Worm (Caenorhabditis elegans) whole organism, L4 larva: ENCODE data around the gene srh-207.

Experiments used
- F26F4.8 ChIP-seq: fragments of 200-800 bp; sonication (Bioruptor generic); conservative IDR thresholded peaks from 2 replicates; pipeline ENCODE4 v1.3.6; 2022; ENCODE audit warnings: missing genetic modification characterization, missing compliant biosample characterization
- F37D6.2 ChIP-seq: sonication (generic microtip); optimal IDR thresholded peaks from 2 replicates; lab custom pipeline; 2016; ENCODE audit warnings: mild to moderate bottlenecking, missing genetic modification characterization, missing compliant biosample characterization
- F49E8.2 ChIP-seq: sonication (generic microtip); optimal IDR thresholded peaks from 2 replicates; lab custom pipeline; 2016; ENCODE audit warnings: missing compliant biosample characterization, mild to moderate bottlenecking, missing genetic modification characterization, borderline replicate concordance
- Y105C5A.15 ChIP-seq: fragments of 200-800 bp; sonication (Bioruptor generic); IDR thresholded peaks from 2 replicates; pipeline ENCODE4 v1.3.6; 2022; ENCODE audit warnings: missing genetic modification characterization, missing compliant biosample characterization
- ZK337.2 ChIP-seq: fragments of 200-800 bp; sonication (Bioruptor generic); IDR thresholded peaks from 2 replicates; pipeline ENCODE4 v1.3.6; 2022; ENCODE audit warnings: missing genetic modification reagents, missing genetic modification characterization, missing compliant biosample characterization
- ZK546.5 ChIP-seq, 2 experiments: sonication (generic microtip); optimal IDR thresholded peaks; 2 replicates each; lab custom pipeline; 2017; ENCODE audit warnings: missing biosample characterization in 2 of 2, missing genetic modification characterization in 2 of 2
- attf-4 ChIP-seq: sonication (generic microtip); optimal IDR thresholded peaks from 3 replicates; lab custom pipeline; 2017; ENCODE audit warnings: missing biosample characterization, missing genetic modification characterization
- ceh-20 ChIP-seq: fragments of 200-800 bp; sonication (Bioruptor generic); IDR thresholded peaks from 2 replicates; pipeline ENCODE4 v1.3.6; 2022; ENCODE audit warnings: missing genetic modification reagents, missing genetic modification characterization, missing compliant biosample characterization
- ceh-28 ChIP-seq: fragments of 150-350 bp; optimal IDR thresholded peaks from 2 replicates; lab custom pipeline; 2014; ENCODE audit warnings: missing biosample characterization, missing genetic modification reagents, missing genetic modification characterization
- ceh-32 ChIP-seq: sonication (generic microtip); optimal IDR thresholded peaks from 2 replicates; lab custom pipeline; 2016; ENCODE audit warnings: mild to moderate bottlenecking, missing genetic modification characterization, missing compliant biosample characterization; ENCODE audit not compliant: poor library complexity
- ceh-44 ChIP-seq: fragments of 200-800 bp; sonication (Bioruptor generic); IDR thresholded peaks from 2 replicates; pipeline ENCODE4 v1.3.6; 2022; ENCODE audit warnings: missing genetic modification reagents, missing genetic modification characterization, missing compliant biosample characterization
- cey-2 ChIP-seq: sonication (generic microtip); optimal IDR thresholded peaks from 3 replicates; lab custom pipeline; 2017; ENCODE audit warnings: missing genetic modification characterization, mild to moderate bottlenecking, missing compliant biosample characterization, antibody characterized with exemption, borderline replicate concordance; ENCODE audit not compliant: insufficient read depth
- daf-16 ChIP-seq, 3 experiments: sonication (generic microtip); optimal IDR thresholded peaks; 2 replicates each; lab custom pipeline; 2016 to 2017; ENCODE audit warnings: missing genetic modification characterization in 3 of 3, missing genetic modification reagents in 3 of 3, mild to moderate bottlenecking in 2 of 3, missing compliant biosample characterization in 2 of 3, missing biosample characterization in 1 of 3, moderate library complexity in 1 of 3
- daf-8 ChIP-seq: fragments of 200-800 bp; sonication (Bioruptor generic); IDR thresholded peaks from 2 replicates; pipeline ENCODE4 v1.3.6; 2022; ENCODE audit warnings: missing genetic modification characterization, missing compliant biosample characterization
- dmd-6 ChIP-seq: fragments of 200-800 bp; sonication (Bioruptor generic); IDR thresholded peaks from 2 replicates; pipeline ENCODE4 v1.3.6; 2022; ENCODE audit warnings: missing genetic modification reagents, missing genetic modification characterization, missing compliant biosample characterization
- duxl-1 ChIP-seq: sonication (generic microtip); optimal IDR thresholded peaks from 2 replicates; lab custom pipeline; 2016; ENCODE audit warnings: mild to moderate bottlenecking, missing genetic modification characterization, moderate library complexity, missing compliant biosample characterization; ENCODE audit not compliant: poor library complexity
- egl-43 ChIP-seq: fragments of 200-800 bp; sonication (Bioruptor generic); IDR thresholded peaks from 2 replicates; pipeline ENCODE4 v1.3.6; 2022; ENCODE audit warnings: missing genetic modification reagents, missing genetic modification characterization, missing compliant biosample characterization
- hlh-11 ChIP-seq: fragments of 200-800 bp; sonication (Bioruptor generic); optimal IDR thresholded peaks from 2 replicates; lab custom pipeline; 2018; ENCODE audit warnings: mild to moderate bottlenecking, missing genetic modification characterization, missing compliant biosample characterization
- jun-1 ChIP-seq: fragments of 150-350 bp; optimal IDR thresholded peaks from 2 replicates; lab custom pipeline; 2014; ENCODE audit warnings: missing biosample characterization, missing genetic modification reagents, missing genetic modification characterization
- lim-7 ChIP-seq: fragments of 200-800 bp; sonication (Bioruptor generic); IDR thresholded peaks from 2 replicates; pipeline ENCODE4 v1.3.6; 2022; ENCODE audit warnings: missing genetic modification characterization, missing compliant biosample characterization
- lin-1 ChIP-seq: fragments of 200-800 bp; sonication (Bioruptor generic); IDR thresholded peaks from 2 replicates; pipeline ENCODE4 v1.3.6; 2022; ENCODE audit warnings: missing genetic modification reagents, missing genetic modification characterization, missing compliant biosample characterization
- lin-15B ChIP-seq: fragments of 150-350 bp; sonication (generic microtip); optimal IDR thresholded peaks from 3 replicates; lab custom pipeline; 2014; ENCODE audit warnings: missing biosample characterization, missing genetic modification characterization
- lin-38 ChIP-seq: fragments of 200-800 bp; sonication (Bioruptor generic); IDR thresholded peaks from 2 replicates; pipeline ENCODE4 v1.3.6; 2022; ENCODE audit warnings: missing genetic modification reagents, missing genetic modification characterization, missing compliant biosample characterization
- madf-5 ChIP-seq, 2 experiments: fragments of 200-800 bp; sonication (Bioruptor generic); IDR thresholded peaks; 2 replicates each; pipeline ENCODE4 v1.3.6; 2022; ENCODE audit warnings: missing compliant biosample characterization in 2 of 2, missing genetic modification characterization in 2 of 2
- mes-2 ChIP-seq: sonication (generic microtip); optimal IDR thresholded peaks from 2 replicates; lab custom pipeline; 2016; ENCODE audit warnings: missing genotype, mild to moderate bottlenecking, missing genetic modification characterization, missing compliant biosample characterization; ENCODE audit not compliant: poor library complexity, severe bottlenecking
- nhr-28 ChIP-seq: fragments of 150-350 bp; optimal IDR thresholded peaks from 2 replicates; lab custom pipeline; 2014; ENCODE audit warnings: missing biosample characterization, missing genetic modification characterization
- nhr-42 ChIP-seq: fragments of 200-800 bp; sonication (Bioruptor generic); IDR thresholded peaks from 2 replicates; pipeline ENCODE4 v1.3.6; 2022; ENCODE audit warnings: missing genetic modification characterization, missing compliant biosample characterization
- nhr-48 ChIP-seq: sonication (generic microtip); optimal IDR thresholded peaks from 2 replicates; lab custom pipeline; 2016; ENCODE audit warnings: mild to moderate bottlenecking, missing genetic modification characterization, missing compliant biosample characterization
- nhr-6 ChIP-seq: fragments of 150-350 bp; optimal IDR thresholded peaks from 2 replicates; lab custom pipeline; 2014; ENCODE audit warnings: missing biosample characterization, missing genetic modification characterization
- pha-4 ChIP-seq, 2 experiments: fragments of 150-350 bp in 1 of 2; fragments of 200-800 bp in 1 of 2; sonication (Bioruptor generic) in 1 of 2; IDR thresholded peaks in 1 of 2; optimal IDR thresholded peaks in 1 of 2; 2 replicates each; pipeline versions ENCODE4 v1.3.6 to Lab custom; 2014 to 2022; ENCODE audit warnings: missing genetic modification characterization in 2 of 2, missing genetic modification reagents in 2 of 2, missing biosample characterization in 1 of 2, missing compliant biosample characterization in 1 of 2
- php-3 ChIP-seq: fragments of 200-800 bp; sonication (Bioruptor generic); IDR thresholded peaks from 2 replicates; pipeline ENCODE4 v1.3.6; 2022; ENCODE audit warnings: missing genetic modification reagents, missing genetic modification characterization, missing compliant biosample characterization
- rbr-2 ChIP-seq: sonication (generic microtip); optimal IDR thresholded peaks from 2 replicates; lab custom pipeline; 2016; ENCODE audit warnings: missing genotype, missing genetic modification characterization, missing compliant biosample characterization
- set-16 ChIP-seq: fragments of 200-800 bp; sonication (Bioruptor generic); IDR thresholded peaks from 2 replicates; pipeline ENCODE4 v1.3.6; 2022; ENCODE audit warnings: missing genetic modification reagents, missing genetic modification characterization, missing compliant biosample characterization
- snpc-1.2 ChIP-seq: fragments of 200-800 bp; sonication (Bioruptor generic); IDR thresholded peaks from 2 replicates; pipeline ENCODE4 v1.3.6; 2022; ENCODE audit warnings: missing genetic modification reagents, missing genetic modification characterization, missing compliant biosample characterization
- tag-97 ChIP-seq: fragments of 200-800 bp; sonication (Bioruptor generic); IDR thresholded peaks from 2 replicates; pipeline ENCODE4 v1.3.6; 2022; ENCODE audit warnings: missing genetic modification characterization, missing compliant biosample characterization
- tra-1 ChIP-seq: fragments of 200-800 bp; sonication (Bioruptor generic); IDR thresholded peaks from 2 replicates; pipeline ENCODE4 v1.3.6; 2022; ENCODE audit warnings: missing genetic modification reagents, missing genetic modification characterization, missing compliant biosample characterization
- unc-130 ChIP-seq: sonication (generic microtip); optimal IDR thresholded peaks from 2 replicates; lab custom pipeline; 2016; ENCODE audit warnings: missing genetic modification reagents, missing genetic modification characterization, missing compliant biosample characterization
- vab-7 ChIP-seq: fragments of 200-800 bp; sonication (Bioruptor generic); IDR thresholded peaks from 2 replicates; pipeline ENCODE4 v1.3.6; 2022; ENCODE audit warnings: missing genetic modification reagents, missing genetic modification characterization, missing compliant biosample characterization

The srh-207 gene

ce11 chrV:18415878-18416277, 5.8 kb upstream of the srh-207 start:
- TF ChIP-seq set-16 = peak; percentile 93

- TF ChIP-seq pha-4 (GFP tag; IDR thresholded peaks at IDR 0.05; lab: Robert Waterston, UW) (no peak), pha-4 (tag; optimal IDR thresholded peaks at IDR 0.05; lab: Kevin White, UChicago) (no peak), ceh-32 (no peak), dmd-6 (GFP tag; lab: Robert Waterston, UW) (no peak), ceh-44 (GFP tag; lab: Robert Waterston, UW) (no peak), lin-38 (no peak), daf-8 (GFP tag; lab: Robert Waterston, UW) (no peak), nhr-6 (tag; lab: Kevin White, UChicago) (no peak), ZK546.5 (tag; optimal IDR thresholded peaks at IDR 0.05; lab: Kevin White, UChicago) (no peak), lin-15B (tag; lab: Kevin White, UChicago) (no peak), nhr-48 (tag; lab: Kevin White, UChicago) (no peak), mes-2 (tag; lab: Kevin White, UChicago) (no peak), tag-97 (GFP tag; lab: Robert Waterston, UW) (no peak), ceh-28 (no peak), rbr-2 (tag; lab: Kevin White, UChicago) (no peak)
These were observed 4.0 kb upstream of the srh-207 start, which contains the start of gene txt-8 for ce11 chrV:18414051-18414450. Gene txt-8 (plus strand): TSS chrV:18414351.

- peak; percentile 9 for TF ChIP-seq nhr-28 (tag; lab: Kevin White, UChicago)
- no peak for TF ChIP-seq jun-1 (tag; lab: Kevin White, UChicago)
These were observed 2.8 kb upstream of the srh-207 start, which contains the start of gene ZK262.2 for ce11 chrV:18412887-18413286. Gene ZK262.2 (minus strand): TSS chrV:18412987.

DNA sequence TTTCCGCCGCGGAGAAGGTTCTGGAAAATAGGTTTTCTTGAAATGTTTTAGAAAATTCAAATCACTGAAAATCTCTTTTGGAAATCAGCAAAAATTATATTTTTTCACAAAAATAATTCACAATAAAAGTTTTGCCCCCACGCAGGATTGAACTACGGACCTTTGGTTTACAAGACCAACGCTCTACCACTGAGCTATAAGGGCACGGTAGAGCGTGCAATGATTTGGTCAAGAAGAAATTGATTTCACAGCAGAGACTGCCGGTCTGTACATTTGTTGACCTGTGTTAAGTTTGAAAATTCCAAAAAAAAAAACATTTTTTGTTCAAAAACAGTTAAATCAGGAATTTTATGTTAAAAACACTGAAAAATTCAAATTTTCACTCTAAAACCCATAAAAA, 2.3 kb upstream of the srh-207 start:
- TF ChIP-seq vab-7 (GFP tag; lab: Robert Waterston, UW) (peak; percentile 65; the same call in 1 of the 2 replicates), nhr-42 (GFP tag; lab: Robert Waterston, UW) (no peak), F49E8.2 (tag; lab: Kevin White, UChicago) (peak; percentile 10), egl-43 (GFP tag; lab: Robert Waterston, UW) (peak; percentile 73), duxl-1 (tag; lab: Kevin White, UChicago) (peak; percentile 80), tra-1 (GFP tag; lab: Robert Waterston, UW) (0 out of 2 replicates have a peak, but pooled peaks have one; percentile 26), hlh-11 (tag; lab: Kevin White, UChicago) (peak; percentile 0), snpc-1.2 (GFP tag; lab: Robert Waterston, UW) (peak; percentile 70), Y105C5A.15 (GFP tag; lab: Robert Waterston, UW) (peak; percentile 41; the same call in 1 of the 2 replicates), unc-130 (GFP tag; lab: Kevin White, UChicago) (peak; percentile 38), php-3 (GFP tag; lab: Robert Waterston, UW) (peak; percentile 20; the same call in 1 of the 2 replicates), F26F4.8 (GFP tag; lab: Robert Waterston, UW) (peak; percentile 59; the same call in 1 of the 2 replicates), attf-4 (tag; lab: Kevin White, UChicago) (no peak), lin-1 (GFP tag; lab: Robert Waterston, UW) (0 out of 2 replicates have a peak, but pooled peaks have one; percentile 50), cey-2 (tag; lab: Kevin White, UChicago) (no peak), ceh-20 (GFP tag; lab: Robert Waterston, UW) (0 out of 2 replicates have a peak, but pooled peaks have one; percentile 40), ZK337.2 (GFP tag; lab: Robert Waterston, UW) (0 out of 2 replicates have a peak, but pooled peaks have one; percentile 23), daf-16 (GFP tag; optimal IDR thresholded peaks at IDR 0.05; lab: Kevin White, UChicago) (peak in 1 of 2 experiments; percentile 44), daf-16 (tag; optimal IDR thresholded peaks at IDR 0.05; lab: Kevin White, UChicago) (peak; percentile 54), lim-7 (GFP tag; lab: Robert Waterston, UW) (peak; percentile 79), ZK546.5 (tag; optimal IDR thresholded peaks at IDR 0.05; lab: Kevin White, UChicago) (no peak), dmd-6 (GFP tag; lab: Robert Waterston, UW) (peak; percentile 36; the same call in 1 of the 2 replicates), madf-5 (GFP tag; IDR thresholded peaks at IDR 0.05; lab: Robert Waterston, UW) (peak in 1 of 2 experiments; percentile 57; a peak in 1 of 4 replicates), F37D6.2 (tag; lab: Kevin White, UChicago) (no peak)
